Worm (Caenorhabditis elegans) whole organism, L2 larva: ENCODE data around the gene tag-266.

Experiments used
- aly-2 ChIP-seq: fragments of 150-350 bp; optimal IDR thresholded peaks from 2 replicates; lab custom pipeline; 2014; ENCODE audit warnings: missing biosample characterization, missing genetic modification characterization
- ama-1 ChIP-seq: fragments of 150-350 bp; optimal IDR thresholded peaks from 2 replicates; lab custom pipeline; 2018; ENCODE audit warnings: inconsistent platforms
- blmp-1 ChIP-seq: sonication (generic microtip); optimal IDR thresholded peaks from 2 replicates; lab custom pipeline; 2017; ENCODE audit warnings: missing genetic modification characterization, mild to moderate bottlenecking, missing compliant biosample characterization, antibody characterized with exemption, moderate library complexity; ENCODE audit not compliant: insufficient read depth
- egl-27 ChIP-seq: sonication (generic microtip); optimal IDR thresholded peaks from 3 replicates; lab custom pipeline; 2017; ENCODE audit warnings: missing biosample characterization, missing genetic modification reagents, missing genetic modification characterization
- elt-1 ChIP-seq: fragments of 150-350 bp; optimal IDR thresholded peaks from 2 replicates; lab custom pipeline; 2014; ENCODE audit warnings: missing biosample characterization, missing genetic modification characterization
- lin-13 ChIP-seq: fragments of 150-350 bp; optimal IDR thresholded peaks from 2 replicates; lab custom pipeline; 2014; ENCODE audit warnings: missing biosample characterization, missing genetic modification reagents, missing genetic modification characterization
- lin-39 ChIP-seq: fragments of 150-350 bp; optimal IDR thresholded peaks from 2 replicates; lab custom pipeline; 2014; ENCODE audit warnings: missing biosample characterization, missing genetic modification reagents, missing genetic modification characterization
- nhr-12 ChIP-seq: fragments of 150-350 bp; optimal IDR thresholded peaks from 2 replicates; lab custom pipeline; 2014; ENCODE audit warnings: missing biosample characterization, missing genetic modification characterization
- nhr-129 ChIP-seq: fragments of 150-350 bp; optimal IDR thresholded peaks from 2 replicates; lab custom pipeline; 2014; ENCODE audit warnings: missing biosample characterization, missing genetic modification characterization
- nhr-237 ChIP-seq: fragments of 150-350 bp; optimal IDR thresholded peaks from 2 replicates; lab custom pipeline; 2014; ENCODE audit warnings: missing biosample characterization, missing genetic modification characterization
- snpc-4 ChIP-seq: fragments of 150-350 bp; optimal IDR thresholded peaks from 2 replicates; lab custom pipeline; 2014; ENCODE audit warnings: missing biosample characterization, missing genetic modification characterization
- unc-55 ChIP-seq: fragments of 150-350 bp; sonication (generic microtip); optimal IDR thresholded peaks from 3 replicates; lab custom pipeline; 2014; ENCODE audit warnings: missing biosample characterization, missing genetic modification reagents, missing genetic modification characterization

- TF ChIP-seq nhr-12 (tag; lab: Kevin White, UChicago), result no peak
- TF ChIP-seq nhr-129 (tag; lab: Kevin White, UChicago), result no peak
- TF ChIP-seq aly-2 (tag; lab: Kevin White, UChicago), result no peak
- no peak for TF ChIP-seq unc-55
- no peak for TF ChIP-seq egl-27 (tag; lab: Kevin White, UChicago)
- no peak for TF ChIP-seq lin-13 (GFP tag; lab: Kevin White, UChicago)
- TF ChIP-seq elt-1 (tag; lab: Kevin White, UChicago), result no peak
- no peak for TF ChIP-seq lin-39 (tag; lab: Kevin White, UChicago)
- TF ChIP-seq blmp-1, result no peak
- TF ChIP-seq nhr-237, result no peak
- TF ChIP-seq snpc-4 (tag; lab: Kevin White, UChicago), result no peak
- no peak for TF ChIP-seq ama-1 (lab: Kevin White, UChicago)
Observed at ce11 chrIII:649935-650334, 9.9 kb upstream of the tag-266 start.
